Fruit fly (Drosophila melanogaster): Measurements from ENCODE around the gene CG3598.

DNA sequence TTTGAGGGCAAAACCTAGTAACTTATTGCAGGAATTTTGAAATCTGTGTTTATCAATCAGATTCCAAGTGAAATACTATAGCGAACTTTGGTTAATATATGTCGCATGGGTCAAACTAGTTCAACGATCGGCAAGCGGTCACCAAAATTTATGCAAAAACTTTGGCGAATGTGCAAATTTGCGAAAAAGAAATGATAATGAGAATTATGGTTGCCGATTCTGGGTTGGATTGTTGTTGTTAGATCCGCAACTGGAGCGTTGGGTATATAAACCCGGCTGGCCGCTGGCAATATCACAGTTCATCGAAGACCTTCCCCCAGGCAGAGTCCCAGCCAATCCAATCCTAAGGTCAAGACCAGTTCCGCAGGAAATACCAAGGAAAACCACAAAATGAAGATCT, 6.3 kb downstream of the CG3598 start, which contains the start of gene CG14422:
- TF ChIP-seq jim (GFP tag; optimal IDR thresholded peaks at IDR 0.05): no peak
- no peak for TF ChIP-seq Mio (GFP tag; optimal IDR thresholded peaks at IDR 0.05)
- no peak for TF ChIP-seq Myc (optimal IDR thresholded peaks at IDR 0.05)
- no peak for TF ChIP-seq Abd-B (GFP tag; optimal IDR thresholded peaks at IDR 0.05)
- no peak for TF ChIP-seq h (GFP tag; optimal IDR thresholded peaks at IDR 0.05)
- TF ChIP-seq psq (GFP tag; optimal IDR thresholded peaks at IDR 0.05): no peak
- no peak for TF ChIP-seq Jra (GFP tag; optimal IDR thresholded peaks at IDR 0.05)
- no peak for TF ChIP-seq br (GFP tag; optimal IDR thresholded peaks at IDR 0.05)

Data from whole organism, wandering third instar larva.